Worm (Caenorhabditis elegans) whole organism, young adult: ENCODE data around the gene srg-21.

Experiments
- C06A6.2 ChIP-seq: fragments of 200-800 bp; sonication (Bioruptor generic); conservative IDR thresholded peaks from 2 replicates; pipeline ENCODE4 v1.3.6; 2022; ENCODE audit warnings: missing genetic modification characterization, missing compliant biosample characterization
- Y67H2A.10 ChIP-seq: fragments of 200-800 bp; sonication (Bioruptor generic); conservative IDR thresholded peaks from 2 replicates; pipeline ENCODE4 v1.3.6; 2022; ENCODE audit warnings: missing genetic modification reagents, missing genetic modification characterization, missing compliant biosample characterization
- Y95B8A.8 ChIP-seq: fragments of 200-800 bp; sonication (Bioruptor generic); IDR thresholded peaks from 2 replicates; pipeline ENCODE4 v1.3.6; 2022; ENCODE audit warnings: missing genetic modification reagents, missing genetic modification characterization, missing compliant biosample characterization
- ceh-58 ChIP-seq: fragments of 200-800 bp; sonication (Bioruptor generic); IDR thresholded peaks from 2 replicates; pipeline ENCODE4 v1.3.6; 2022; ENCODE audit warnings: missing genetic modification characterization, missing compliant biosample characterization
- mcd-1 ChIP-seq: fragments of 200-800 bp; sonication (Bioruptor generic); IDR thresholded peaks from 2 replicates; pipeline ENCODE4 v1.3.6; 2022; ENCODE audit warnings: missing genetic modification reagents, missing genetic modification characterization, missing compliant biosample characterization
- rcor-1 ChIP-seq: fragments of 200-800 bp; sonication (Bioruptor generic); IDR thresholded peaks from 2 replicates; pipeline ENCODE4 v1.3.6; 2022; ENCODE audit warnings: missing genetic modification reagents, missing genetic modification characterization, missing compliant biosample characterization
- snpc-4 ChIP-seq, 5 experiments: fragments of 150-350 bp in 1 of 5; sonication (generic microtip) in 4 of 5; optimal IDR thresholded peaks; 2 replicates each; lab custom pipeline; 2014 to 2018; ENCODE audit warnings: missing genetic modification characterization in 5 of 5, missing biosample characterization in 3 of 5, antibody characterized with exemption in 2 of 5, mild to moderate bottlenecking in 2 of 5, missing compliant biosample characterization in 2 of 5, missing genotype in 2 of 5, moderate library complexity in 2 of 5, missing genetic modification reagents in 1 of 5
- unc-130 ChIP-seq: sonication (generic microtip); optimal IDR thresholded peaks from 2 replicates; lab custom pipeline; 2016; ENCODE audit warnings: missing genetic modification reagents, missing genetic modification characterization, missing compliant biosample characterization

ce11 chrII:3096060-3096459 lies 4.9 kb upstream of the srg-21 start, which contains the start of gene srg-23:
- TF ChIP-seq mcd-1 (GFP tag; lab: Robert Waterston, UW) = no peak
- no peak for TF ChIP-seq unc-130 (GFP tag; lab: Kevin White, UChicago)
- TF ChIP-seq Y67H2A.10 (GFP tag; lab: Robert Waterston, UW) = no peak
- TF ChIP-seq snpc-4 (GFP tag; optimal IDR thresholded peaks at IDR 0.05; lab: Kevin White, UChicago) = no peak
- TF ChIP-seq snpc-4 (tag; optimal IDR thresholded peaks at IDR 0.05; lab: Kevin White, UChicago) = no peak
- TF ChIP-seq C06A6.2 (GFP tag; lab: Robert Waterston, UW) = no peak
- no peak for TF ChIP-seq rcor-1 (GFP tag; lab: Robert Waterston, UW)
- no peak for TF ChIP-seq ceh-58 (GFP tag; lab: Robert Waterston, UW)
- no peak for TF ChIP-seq Y95B8A.8 (GFP tag; lab: Robert Waterston, UW)
